Worm (Caenorhabditis elegans) whole organism, L4 larva: ENCODE measurements around the gene rab-19.

Source experiments
- fkh-10 ChIP-seq: fragments of 150-350 bp; optimal IDR thresholded peaks from 2 replicates; lab custom pipeline; 2014; ENCODE audit warnings: missing biosample characterization, missing genetic modification reagents, missing genetic modification characterization
- hlh-30 ChIP-seq: sonication (generic microtip); optimal IDR thresholded peaks from 2 replicates; lab custom pipeline; 2017; ENCODE audit warnings: antibody characterized with exemption, mild to moderate bottlenecking, missing genetic modification characterization, missing compliant biosample characterization; ENCODE audit not compliant: insufficient read depth
- lin-15B ChIP-seq: fragments of 150-350 bp; sonication (generic microtip); optimal IDR thresholded peaks from 3 replicates; lab custom pipeline; 2014; ENCODE audit warnings: missing biosample characterization, missing genetic modification characterization

ce11 chrIV:13377716-13378115, 6.5 kb downstream of the rab-19 start, which contains the start of gene mau-8:
- TF ChIP-seq fkh-10 (GFP tag; lab: Kevin White, UChicago): no peak
- TF ChIP-seq hlh-30: no peak
- no peak for TF ChIP-seq lin-15B (tag; lab: Kevin White, UChicago)
